Fruit fly (Drosophila melanogaster): Measurements from ENCODE around the gene Galt.
A peak's percentile ranks its signal among the peaks of the same experiment; 100 is the strongest.

The Galt gene

DNA sequence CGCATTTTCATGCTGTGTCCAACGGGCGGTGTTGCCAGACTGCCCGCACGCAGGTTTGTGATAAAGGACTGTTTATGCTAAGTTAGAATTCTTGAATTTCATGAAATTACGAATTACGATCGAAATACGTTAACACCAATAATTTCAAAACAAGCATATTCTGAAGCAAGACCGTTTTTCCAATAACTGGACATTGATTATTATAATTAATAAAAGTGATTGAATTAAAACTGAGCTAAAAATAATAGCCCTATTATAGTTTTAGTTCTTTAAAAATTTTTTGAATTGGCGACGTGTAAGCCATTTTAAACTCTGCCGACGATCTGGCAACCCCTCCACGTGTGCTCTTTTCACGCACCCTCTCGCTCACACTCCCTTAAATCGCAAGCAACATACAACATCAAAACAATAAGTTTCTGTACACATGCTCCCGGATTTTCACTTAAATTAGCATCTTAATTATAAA lies 19.6 kb downstream of the Galt start (continued):
- TF ChIP-seq Lhr (GFP tag; optimal IDR thresholded peaks at IDR 0.05) (peak; percentile 83), CG30020 (tag; optimal IDR thresholded peaks at IDR 0.05) (peak; percentile 86)

dm6 chr2L:6647103-6647711 lies 20.6 kb downstream of the Galt start:
- TF ChIP-seq CG10543 (GFP tag; optimal IDR thresholded peaks at IDR 0.05), result peak; percentile 97
- peak; percentile 99 for TF ChIP-seq dmrt99B (tag; optimal IDR thresholded peaks at IDR 0.05)
- TF ChIP-seq Atf-2 (GFP tag; optimal IDR thresholded peaks at IDR 0.05), result peak; percentile 98
- peak; percentile 97 for TF ChIP-seq her (GFP tag; optimal IDR thresholded peaks at IDR 0.05)
- peak; percentile 96 for TF ChIP-seq CG13775 (GFP tag; optimal IDR thresholded peaks at IDR 0.05)
- TF ChIP-seq Awh (GFP tag; IDR thresholded peaks at IDR 0.05), result peak; percentile 98
- peak; percentile 93 for TF ChIP-seq CG31388 (GFP tag; optimal IDR thresholded peaks at IDR 0.05)
- TF ChIP-seq ken (GFP tag; IDR thresholded peaks at IDR 0.05), result peak; percentile 96
- peak; percentile 97 for TF ChIP-seq ttk (GFP tag; IDR thresholded peaks at IDR 0.05)
- TF ChIP-seq bab2 (GFP tag; optimal IDR thresholded peaks at IDR 0.05), result peak; percentile 99
- peak; percentile 96 for TF ChIP-seq CG15011 (GFP tag; optimal IDR thresholded peaks at IDR 0.05)
- peak; percentile 97 for TF ChIP-seq dm (GFP tag; optimal IDR thresholded peaks at IDR 0.05)
- peak; percentile 89 for TF ChIP-seq CG4404 (GFP tag; IDR thresholded peaks at IDR 0.05)
- TF ChIP-seq HmgZ (tag; optimal IDR thresholded peaks at IDR 0.05), result peak; percentile 99
- TF ChIP-seq ro (GFP tag; IDR thresholded peaks at IDR 0.05), result peak; percentile 90
- TF ChIP-seq chn (GFP tag; optimal IDR thresholded peaks at IDR 0.05), result peak; percentile 99
- TF ChIP-seq CG12769 (tag; optimal IDR thresholded peaks at IDR 0.05), result peak; percentile 98
- peak; percentile 97 for TF ChIP-seq slbo (GFP tag; IDR thresholded peaks at IDR 0.05)
- peak; percentile 98 for TF ChIP-seq Side (GFP tag; optimal IDR thresholded peaks at IDR 0.05)
- peak; percentile 96 for TF ChIP-seq Dip3 (GFP tag; optimal IDR thresholded peaks at IDR 0.05)
- peak; percentile 96 for TF ChIP-seq CG33557 (GFP tag; optimal IDR thresholded peaks at IDR 0.05)
- peak; percentile 98 for TF ChIP-seq CG18599 (GFP tag; optimal IDR thresholded peaks at IDR 0.05)
- peak; percentile 97 for TF ChIP-seq zen (tag; optimal IDR thresholded peaks at IDR 0.05)
- peak; percentile 98 for TF ChIP-seq run (tag; optimal IDR thresholded peaks at IDR 0.05)
- TF ChIP-seq gce (GFP tag; IDR thresholded peaks at IDR 0.05), result peak; percentile 97
- TF ChIP-seq tx (GFP tag; optimal IDR thresholded peaks at IDR 0.05), result peak; percentile 98
- peak; percentile 93 for TF ChIP-seq fd102C (GFP tag; optimal IDR thresholded peaks at IDR 0.05)
- TF ChIP-seq Six4 (GFP tag; optimal IDR thresholded peaks at IDR 0.05), result peak; percentile 99
- TF ChIP-seq unpg (GFP tag; optimal IDR thresholded peaks at IDR 0.05), result peak; percentile 99
- peak; percentile 97 for TF ChIP-seq ase (GFP tag; IDR thresholded peaks at IDR 0.05)
- peak; percentile 93 for TF ChIP-seq CG11696 (GFP tag; IDR thresholded peaks at IDR 0.05)
- TF ChIP-seq shn (GFP tag; optimal IDR thresholded peaks at IDR 0.05), result peak; percentile 98
- peak; percentile 96 for TF ChIP-seq CG3726 (GFP tag; IDR thresholded peaks at IDR 0.05)
- TF ChIP-seq Camta (GFP tag; optimal IDR thresholded peaks at IDR 0.05), result peak; percentile 99
- TF ChIP-seq gfzf (GFP tag; optimal IDR thresholded peaks at IDR 0.05), result peak; percentile 23
- TF ChIP-seq tin (GFP tag; optimal IDR thresholded peaks at IDR 0.05), result peak; percentile 99
- TF ChIP-seq CG7271 (tag; optimal IDR thresholded peaks at IDR 0.05), result peak; percentile 93
- TF ChIP-seq CG12071 (GFP tag; optimal IDR thresholded peaks at IDR 0.05), result peak; percentile 98
- peak; percentile 88 for TF ChIP-seq Jarid2 (GFP tag; optimal IDR thresholded peaks at IDR 0.05)
- peak; percentile 92 to 99 for TF ChIP-seq bsh (GFP tag; optimal IDR thresholded peaks at IDR 0.05)
- TF ChIP-seq Hr78 (GFP tag; optimal IDR thresholded peaks at IDR 0.05), result peak in 1 of 2 experiments; percentile 95
- peak; percentile 95 for TF ChIP-seq Bdp1 (GFP tag; optimal IDR thresholded peaks at IDR 0.05)
- TF ChIP-seq ewg (GFP tag; optimal IDR thresholded peaks at IDR 0.05), result peak; percentile 97
- peak; percentile 86 for TF ChIP-seq Gsc (GFP tag; IDR thresholded peaks at IDR 0.05)
- TF ChIP-seq seq (GFP tag; IDR thresholded peaks at IDR 0.05), result peak; percentile 98
- peak; percentile 97 for TF ChIP-seq fd64A (GFP tag; optimal IDR thresholded peaks at IDR 0.05)

Data from whole organism, embryonic.